Fruit fly (Drosophila melanogaster) whole organism, embryonic: ENCODE measurements around the gene CG6878.

Experiments
- CG10321 ChIP-seq: fragments of 200-800 bp; sonication (Bioruptor generic); IDR thresholded peaks from 2 replicates; pipeline ENCODE4 v1.3.6; 2022; ENCODE audit warnings: missing biosample characterization, missing genetic modification characterization
- CG10654 ChIP-seq: fragments of 200-800 bp; sonication (Bioruptor generic); optimal IDR thresholded peaks from 2 replicates; lab custom pipeline; 2016; ENCODE audit warnings: missing biosample characterization, missing genetic modification characterization
- CG10979 ChIP-seq: fragments of 200-800 bp; sonication (Bioruptor generic); optimal IDR thresholded peaks from 2 replicates; lab custom pipeline; 2018; ENCODE audit warnings: missing biosample characterization, mild to moderate bottlenecking, missing genetic modification characterization, moderate library complexity
- CG14014 ChIP-seq: fragments of 200-800 bp; sonication (Bioruptor generic); IDR thresholded peaks from 2 replicates; pipeline ENCODE4 v1.3.6; 2022; ENCODE audit warnings: missing biosample characterization, missing genetic modification characterization
- CG15696 ChIP-seq: fragments of 200-800 bp; sonication (Bioruptor generic); optimal IDR thresholded peaks from 2 replicates; lab custom pipeline; 2019; ENCODE audit warnings: missing biosample characterization, mild to moderate bottlenecking, missing genetic modification characterization, moderate library complexity
- CG17359 ChIP-seq: fragments of 200-800 bp; sonication (Bioruptor generic); optimal IDR thresholded peaks from 3 replicates; lab custom pipeline; 2018; ENCODE audit warnings: missing biosample characterization, mild to moderate bottlenecking, missing genetic modification characterization, moderate library complexity
- CG17912 ChIP-seq: fragments of 200-800 bp; sonication (Bioruptor generic); optimal IDR thresholded peaks from 2 replicates; lab custom pipeline; 2018; ENCODE audit warnings: missing biosample characterization, mild to moderate bottlenecking, missing genetic modification characterization
- CG2116 ChIP-seq: fragments of 200-800 bp; sonication (Bioruptor generic); optimal IDR thresholded peaks from 3 replicates; lab custom pipeline; 2018; ENCODE audit warnings: missing biosample characterization, mild to moderate bottlenecking, missing genetic modification characterization
- CG30403 ChIP-seq: fragments of 200-800 bp; sonication (Bioruptor generic); optimal IDR thresholded peaks from 3 replicates; lab custom pipeline; 2016; ENCODE audit warnings: missing biosample characterization, missing genetic modification characterization
- CG33213 ChIP-seq: fragments of 200-800 bp; sonication (Bioruptor generic); optimal IDR thresholded peaks from 3 replicates; lab custom pipeline; 2016; ENCODE audit warnings: missing biosample characterization, missing genetic modification characterization
- CG33557 ChIP-seq: fragments of 200-800 bp; sonication (Bioruptor generic); optimal IDR thresholded peaks from 2 replicates; lab custom pipeline; 2019; ENCODE audit warnings: missing biosample characterization, mild to moderate bottlenecking, missing genetic modification characterization, moderate library complexity
- CG3407 ChIP-seq: fragments of 200-800 bp; sonication (Bioruptor generic); optimal IDR thresholded peaks from 2 replicates; lab custom pipeline; 2018; ENCODE audit warnings: missing biosample characterization, mild to moderate bottlenecking, missing genetic modification characterization
- CG4404 ChIP-seq: fragments of 200-800 bp; sonication (Bioruptor generic); IDR thresholded peaks from 2 replicates; pipeline ENCODE4 v1.3.6; 2022; ENCODE audit warnings: missing biosample characterization, missing genetic modification characterization
- CG4617 ChIP-seq: fragments of 200-800 bp; sonication (Bioruptor generic); optimal IDR thresholded peaks from 3 replicates; lab custom pipeline; 2016; ENCODE audit warnings: missing biosample characterization, missing genetic modification characterization, borderline replicate concordance
- CG6813 ChIP-seq: fragments of 200-800 bp; sonication (Bioruptor generic); optimal IDR thresholded peaks from 2 replicates; lab custom pipeline; 2017; ENCODE audit warnings: missing biosample characterization, missing genetic modification characterization, mild to moderate bottlenecking, moderate library complexity, missing genetic modification reagents
- CG8359 ChIP-seq: fragments of 200-800 bp; sonication (Bioruptor generic); optimal IDR thresholded peaks from 2 replicates; lab custom pipeline; 2017; ENCODE audit warnings: missing biosample characterization, mild to moderate bottlenecking, missing genetic modification characterization, borderline replicate concordance
- CG9817 ChIP-seq: fragments of 200-800 bp; sonication (Bioruptor generic); optimal IDR thresholded peaks from 2 replicates; lab custom pipeline; 2018; ENCODE audit warnings: missing biosample characterization, mild to moderate bottlenecking, missing genetic modification characterization, moderate library complexity
- CHES-1-like ChIP-seq: fragments of 200-800 bp; sonication (Bioruptor generic); optimal IDR thresholded peaks from 2 replicates; lab custom pipeline; 2016; ENCODE audit warnings: missing biosample characterization, missing genetic modification characterization
- CoRest ChIP-seq: fragments of 200-800 bp; sonication (Bioruptor generic); optimal IDR thresholded peaks from 3 replicates; lab custom pipeline; 2018; ENCODE audit warnings: missing biosample characterization, mild to moderate bottlenecking, missing genetic modification characterization, moderate library complexity
- D19A ChIP-seq: fragments of 200-800 bp; optimal IDR thresholded peaks from 3 replicates; lab custom pipeline; 2019; ENCODE audit warnings: missing biosample characterization, mild to moderate bottlenecking, missing genetic modification characterization, moderate library complexity
- Dbx ChIP-seq: fragments of 200-800 bp; sonication (Bioruptor generic); IDR thresholded peaks from 3 replicates; pipeline ENCODE4 v1.3.6; 2022; ENCODE audit warnings: missing biosample characterization, missing genetic modification characterization
- Dek ChIP-seq: fragments of 200-800 bp; sonication (Bioruptor generic); optimal IDR thresholded peaks from 3 replicates; lab custom pipeline; 2019; ENCODE audit warnings: missing biosample characterization, mild to moderate bottlenecking, missing genetic modification characterization, moderate library complexity
- Fer3 ChIP-seq: fragments of 200-800 bp; sonication (Bioruptor generic); optimal IDR thresholded peaks from 2 replicates; lab custom pipeline; 2018; ENCODE audit warnings: missing biosample characterization, mild to moderate bottlenecking, missing genetic modification characterization, moderate library complexity
- HHEX ChIP-seq: fragments of 200-800 bp; sonication (Bioruptor generic); optimal IDR thresholded peaks from 3 replicates; lab custom pipeline; 2017; ENCODE audit warnings: missing biosample characterization, mild to moderate bottlenecking, missing genetic modification characterization, missing genetic modification reagents
- HLH54F ChIP-seq: fragments of 200-800 bp; sonication (Bioruptor generic); optimal IDR thresholded peaks from 3 replicates; lab custom pipeline; 2016; ENCODE audit warnings: missing biosample characterization, missing genetic modification characterization
- Hr39 ChIP-seq: fragments of >200 bp; optimal IDR thresholded peaks from 2 replicates; lab custom pipeline; 2017
- Hsf ChIP-seq: fragments of 200-800 bp; sonication (Bioruptor generic); optimal IDR thresholded peaks from 3 replicates; lab custom pipeline; 2016; ENCODE audit warnings: missing biosample characterization, missing genetic modification characterization
- MBD-R2 ChIP-seq: fragments of 200-800 bp; sonication (Bioruptor generic); IDR thresholded peaks from 2 replicates; pipeline ENCODE4 v1.3.6; 2022; ENCODE audit warnings: missing biosample characterization, missing genetic modification characterization
- Med ChIP-seq: fragments of 200-800 bp; sonication (Bioruptor generic); peaks from one replicate; lab custom pipeline; 2016; ENCODE audit warnings: missing biosample characterization, missing genetic modification characterization, mild to moderate bottlenecking, inconsistent platforms, moderate library complexity
- Meics ChIP-seq: fragments of 200-800 bp; sonication (Bioruptor generic); optimal IDR thresholded peaks from 2 replicates; lab custom pipeline; 2017; ENCODE audit warnings: missing biosample characterization, mild to moderate bottlenecking, missing genetic modification characterization
- NfI ChIP-seq: fragments of 200-800 bp; sonication (Bioruptor generic); optimal IDR thresholded peaks from 3 replicates; lab custom pipeline; 2018; ENCODE audit warnings: missing biosample characterization, mild to moderate bottlenecking, missing genetic modification characterization, moderate library complexity
- Rfx ChIP-seq: fragments of 200-800 bp; sonication (Bioruptor generic); IDR thresholded peaks from 2 replicates; pipeline ENCODE4 v1.3.6; 2022; ENCODE audit warnings: missing biosample characterization, missing genetic modification characterization
- Rx ChIP-seq: fragments of 200-800 bp; sonication (Bioruptor generic); IDR thresholded peaks from 2 replicates; pipeline ENCODE4 v1.3.6; 2022; ENCODE audit warnings: missing biosample characterization, missing genetic modification characterization
- Scr ChIP-seq: fragments of 200-800 bp; sonication (Bioruptor generic); IDR thresholded peaks from 2 replicates; pipeline ENCODE4 v1.3.6; 2022; ENCODE audit warnings: missing biosample characterization, missing genetic modification characterization; ENCODE audit not compliant: partially characterized antibody
- Spps ChIP-seq: fragments of 200-800 bp; sonication (Bioruptor generic); optimal IDR thresholded peaks from 2 replicates; lab custom pipeline; 2018; ENCODE audit warnings: missing biosample characterization, mild to moderate bottlenecking, missing genetic modification characterization
- YL-1 ChIP-seq: fragments of 200-800 bp; sonication (Bioruptor generic); optimal IDR thresholded peaks from 3 replicates; lab custom pipeline; 2017; ENCODE audit warnings: missing biosample characterization, mild to moderate bottlenecking, missing genetic modification characterization
- bbx ChIP-seq: fragments of 200-800 bp; sonication (Bioruptor generic); IDR thresholded peaks from 2 replicates; pipeline ENCODE4 v1.3.6; 2022; ENCODE audit warnings: missing biosample characterization, missing genetic modification characterization; ENCODE audit not compliant: partially characterized antibody
- btn ChIP-seq: fragments of 200-800 bp; sonication (Bioruptor generic); optimal IDR thresholded peaks from 2 replicates; lab custom pipeline; 2016; ENCODE audit warnings: missing biosample characterization, missing genetic modification characterization
- ci ChIP-seq: fragments of 200-800 bp; sonication (Bioruptor generic); IDR thresholded peaks from 3 replicates; pipeline ENCODE4 v1.3.6; 2022; ENCODE audit warnings: missing biosample characterization, missing genetic modification characterization
- corto ChIP-seq: fragments of 200-800 bp; sonication (Bioruptor generic); optimal IDR thresholded peaks from 2 replicates; lab custom pipeline; 2016; ENCODE audit warnings: missing biosample characterization, mild to moderate bottlenecking, missing genetic modification characterization, moderate library complexity
- disco-r ChIP-seq: fragments of 200-800 bp; sonication (Bioruptor generic); optimal IDR thresholded peaks from 2 replicates; lab custom pipeline; 2016; ENCODE audit warnings: missing biosample characterization, missing genetic modification characterization
- dpn ChIP-seq, 2 experiments: fragments of 200-800 bp; sonication (Bioruptor generic); optimal IDR thresholded peaks; 3 replicates each; lab custom pipeline; 2016; ENCODE audit warnings: missing biosample characterization in 2 of 2, missing genetic modification characterization in 2 of 2
- kah ChIP-seq: fragments of 200-800 bp; sonication (Bioruptor generic); optimal IDR thresholded peaks from 2 replicates; lab custom pipeline; 2018; ENCODE audit warnings: missing biosample characterization, mild to moderate bottlenecking, missing genetic modification characterization
- oc ChIP-seq: fragments of 200-800 bp; sonication (Bioruptor generic); optimal IDR thresholded peaks from 2 replicates; lab custom pipeline; 2018; ENCODE audit warnings: missing biosample characterization, mild to moderate bottlenecking, missing genetic modification characterization, moderate library complexity
- pum ChIP-seq: fragments of 200-800 bp; sonication (Bioruptor generic); optimal IDR thresholded peaks from 2 replicates; lab custom pipeline; 2016; ENCODE audit warnings: missing biosample characterization, missing genetic modification characterization
- pzg ChIP-seq: fragments of 200-800 bp; sonication (Bioruptor generic); optimal IDR thresholded peaks from 3 replicates; lab custom pipeline; 2018; ENCODE audit warnings: missing biosample characterization, mild to moderate bottlenecking, missing genetic modification characterization, moderate library complexity
- row ChIP-seq: fragments of 200-800 bp; sonication (Bioruptor generic); IDR thresholded peaks from 3 replicates; pipeline ENCODE4 v1.3.6; 2022; ENCODE audit warnings: missing biosample characterization, missing genetic modification characterization
- sens ChIP-seq: fragments of 200-800 bp; sonication (Bioruptor generic); peaks from one replicate; lab custom pipeline; 2016; ENCODE audit warnings: missing biosample characterization, missing genetic modification characterization
- stwl ChIP-seq: fragments of 200-800 bp; sonication (Bioruptor generic); optimal IDR thresholded peaks from 3 replicates; lab custom pipeline; 2018; ENCODE audit warnings: missing biosample characterization, mild to moderate bottlenecking, missing genetic modification characterization, moderate library complexity
- zen ChIP-seq: fragments of 200-800 bp; sonication (Bioruptor generic); optimal IDR thresholded peaks from 3 replicates; lab custom pipeline; 2018; ENCODE audit warnings: missing biosample characterization, mild to moderate bottlenecking, missing genetic modification characterization, moderate library complexity

CG6878 gene

dm6 chr3L:15161549-15161948 lies at the start of gene CG6878 (continued):
- TF ChIP-seq CG3407 (GFP tag; lab: Kevin White, UChicago) (peak; percentile 4), Spps (tag; lab: Kevin White, UChicago) (no peak), MBD-R2 (GFP tag; lab: Robert Waterston, UW) (peak; percentile 94), CG30403 (GFP tag; lab: Kevin White, UChicago) (peak; percentile 20), D19A (tag; lab: Kevin White, UChicago) (peak; percentile 55), CG10321 (no peak), CG33557 (GFP tag; lab: Kevin White, UChicago) (peak; percentile 14), row (GFP tag; lab: Robert Waterston, UW) (peak; percentile 34; the same call in 1 of the 3 replicates), zen (tag; lab: Kevin White, UChicago) (peak; percentile 4), CoRest (tag; lab: Kevin White, UChicago) (peak; percentile 47), Dbx (GFP tag; lab: Robert Waterston, UW) (0 out of 3 replicates have a peak, but pooled peaks have one; percentile 31), disco-r (GFP tag; lab: Kevin White, UChicago) (no peak), Dek (tag; lab: Kevin White, UChicago) (peak; percentile 39), CG33213 (peak; percentile 11), CG17912 (GFP tag; lab: Kevin White, UChicago) (peak; percentile 68), pum (GFP tag; lab: Kevin White, UChicago) (no peak), Scr (GFP tag; lab: Robert Waterston, UW) (0 out of 2 replicates have a peak, but pooled peaks have one; percentile 23), Rx (GFP tag; lab: Robert Waterston, UW) (no peak), NfI (GFP tag; lab: Kevin White, UChicago) (peak; percentile 60), Fer3 (tag; lab: Kevin White, UChicago) (peak; percentile 2), CG2116 (GFP tag; lab: Kevin White, UChicago) (peak; percentile 42), stwl (peak; percentile 93), Meics (GFP tag; lab: Kevin White, UChicago) (peak; percentile 36), YL-1 (GFP tag; lab: Kevin White, UChicago) (peak; percentile 86), CG10979 (tag; lab: Kevin White, UChicago) (peak; percentile 8), CG17359 (tag; lab: Kevin White, UChicago) (peak; percentile 44), CG9817 (tag; lab: Kevin White, UChicago) (peak; percentile 29), CG8359 (GFP tag; lab: Kevin White, UChicago) (no peak), CG15696 (peak; percentile 13), bbx (GFP tag; lab: Robert Waterston, UW) (peak; percentile 66; the same call in 1 of the 2 replicates), corto (GFP tag; lab: Kevin White, UChicago) (no peak), CG4404 (GFP tag; lab: Robert Waterston, UW) (no peak), oc (tag; lab: Kevin White, UChicago) (no peak), btn (GFP tag; lab: Kevin White, UChicago) (no peak), ci (GFP tag; lab: Robert Waterston, UW) (peak; percentile 65; the same call in 1 of the 3 replicates), Rfx (peak; percentile 61), HLH54F (GFP tag; lab: Kevin White, UChicago) (no peak), CG14014 (GFP tag; lab: Robert Waterston, UW) (peak; percentile 24; the same call in 1 of the 2 replicates), kah (GFP tag; lab: Kevin White, UChicago) (peak; percentile 27), CG10654 (GFP tag; lab: Kevin White, UChicago) (peak; percentile 8), Hr39 (lab: Kevin White, UChicago) (no peak), CG6813 (GFP tag; lab: Kevin White, UChicago) (peak; percentile 30), Hsf (GFP tag; lab: Kevin White, UChicago) (peak; percentile 2), CG4617 (GFP tag; lab: Kevin White, UChicago) (peak; percentile 67), sens (GFP tag; lab: Kevin White, UChicago) (peak; percentile 56), pzg (GFP tag; lab: Kevin White, UChicago) (peak; percentile 78), Med (GFP tag; lab: Kevin White, UChicago) (peak; percentile 84), HHEX (no peak), dpn (GFP tag; optimal IDR thresholded peaks at IDR 0.05; lab: Kevin White, UChicago) (peak in 1 of 2 experiments; percentile 16), CHES-1-like (GFP tag; lab: Kevin White, UChicago) (peak; percentile 8)
